Worm (Caenorhabditis elegans): Measurements from ENCODE around the gene fmo-5.

The fmo-5 gene

ce11 chrV:879171-879570 lies 24.3 kb downstream of the fmo-5 start, which contains the start of gene srg-53:
Gene srg-53 (plus strand): TSS chrV:879471.
- TF ChIP-seq hmg-1.1 (GFP tag; IDR thresholded peaks at IDR 0.05) = no peak
- no peak for TF ChIP-seq dmd-8 (GFP tag; IDR thresholded peaks at IDR 0.05)
- no peak for TF ChIP-seq fos-1 (tag; optimal IDR thresholded peaks at IDR 0.05)

- no peak for TF ChIP-seq snpc-1.2 (GFP tag; IDR thresholded peaks at IDR 0.05)
- TF ChIP-seq ztf-11 (tag; optimal IDR thresholded peaks at IDR 0.05) = no peak
- TF ChIP-seq pqm-1 (tag; optimal IDR thresholded peaks at IDR 0.05) = no peak
Measured at ce11 chrV:878567-878966, 24.9 kb downstream of the fmo-5 start, which contains the start of gene T02B11.8. Gene T02B11.8 (minus strand): TSS chrV:878667.

- TF ChIP-seq F10B5.3 (tag; optimal IDR thresholded peaks at IDR 0.05) = no peak
- TF ChIP-seq lin-38 (GFP tag; IDR thresholded peaks at IDR 0.05) = no peak
- TF ChIP-seq gei-8 (GFP tag; optimal IDR thresholded peaks at IDR 0.05) = no peak
- TF ChIP-seq nhr-11 (tag; optimal IDR thresholded peaks at IDR 0.05) = no peak
Measured at ce11 chrV:875945-876344, 27.5 kb downstream of the fmo-5 start, which contains the start of gene T02B11.9. Gene T02B11.9 (plus strand): TSS chrV:876245.

ce11 chrV:871029-871428 lies 32.4 kb downstream of the fmo-5 start, which contains the start of gene T02B11.4:
Gene T02B11.4 (minus strand): TSS chrV:871129.
- TF ChIP-seq nhr-76 (tag; optimal IDR thresholded peaks at IDR 0.05) (no peak), mdl-1 (tag; optimal IDR thresholded peaks at IDR 0.05) (no peak), lsy-2 (tag; optimal IDR thresholded peaks at IDR 0.05) (no peak)

- no peak for TF ChIP-seq ces-1 (GFP tag; optimal IDR thresholded peaks at IDR 0.05)
- TF ChIP-seq arid-1 (GFP tag; conservative IDR thresholded peaks at IDR 0.05) = no peak
- TF ChIP-seq nhr-77 (tag; optimal IDR thresholded peaks at IDR 0.05) = no peak
- TF ChIP-seq unc-130 (GFP tag; optimal IDR thresholded peaks at IDR 0.05) = no peak
- TF ChIP-seq T20F7.1 (GFP tag; optimal IDR thresholded peaks at IDR 0.05) = no peak
- TF ChIP-seq nhr-11 (tag; optimal IDR thresholded peaks at IDR 0.05) = no peak
- no peak for TF ChIP-seq nhr-237 (tag; optimal IDR thresholded peaks at IDR 0.05)
- TF ChIP-seq aha-1 (tag) = no peak
- no peak for TF ChIP-seq madf-5 (GFP tag; IDR thresholded peaks at IDR 0.05)
- TF ChIP-seq Y48G9A.11 (GFP tag; IDR thresholded peaks at IDR 0.05) = no peak
- no peak for TF ChIP-seq sdz-12 (GFP tag; optimal IDR thresholded peaks at IDR 0.05)
- no peak for TF ChIP-seq ctbp-1 (GFP tag; IDR thresholded peaks at IDR 0.05)
- no peak for TF ChIP-seq snpc-4 (tag; optimal IDR thresholded peaks at IDR 0.05)
- no peak for TF ChIP-seq lin-38 (GFP tag; IDR thresholded peaks at IDR 0.05)
- TF ChIP-seq zag-1 (tag; optimal IDR thresholded peaks at IDR 0.05) = no peak
- no peak for TF ChIP-seq nhr-102 (tag; optimal IDR thresholded peaks at IDR 0.05)
- TF ChIP-seq hmg-1.1 (GFP tag; IDR thresholded peaks at IDR 0.05) = no peak
- TF ChIP-seq egl-43 (GFP tag; IDR thresholded peaks at IDR 0.05) = no peak
- no peak for TF ChIP-seq mes-2 (tag; optimal IDR thresholded peaks at IDR 0.05; ENCODE audit: poor library complexity, severe bottlenecking)
Measured at ce11 chrV:866729-867128, 36.7 kb downstream of the fmo-5 start, which contains the start of gene T02B11.3. Gene T02B11.3 (minus strand): TSS chrV:866829.

ce11 chrV:858841-859456 lies 44.5 kb downstream of the fmo-5 start:
- TF ChIP-seq dmd-6 (GFP tag; IDR thresholded peaks at IDR 0.05) (peak; percentile 24; the same call in 1 of the 2 replicates), F26F4.8 (GFP tag; conservative IDR thresholded peaks at IDR 0.05) (peak; percentile 73), pha-4 (GFP tag; IDR thresholded peaks at IDR 0.05) (0 out of 2 replicates have a peak, but pooled peaks have one; percentile 57), pha-4 (tag; optimal IDR thresholded peaks at IDR 0.05) (no peak), dmd-8 (GFP tag; IDR thresholded peaks at IDR 0.05) (no peak), F49E8.2 (tag; optimal IDR thresholded peaks at IDR 0.05; ENCODE audit: borderline replicate concordance) (peak; percentile 8), lim-7 (GFP tag; IDR thresholded peaks at IDR 0.05) (peak; percentile 40; the same call in 1 of the 2 replicates), snpc-4 (tag; optimal IDR thresholded peaks at IDR 0.05) (peak; percentile 80), snpc-1.2 (GFP tag; IDR thresholded peaks at IDR 0.05) (peak; percentile 74), ceh-44 (GFP tag; IDR thresholded peaks at IDR 0.05) (0 out of 2 replicates have a peak, but pooled peaks have one; percentile 25), saeg-2 (GFP tag; IDR thresholded peaks at IDR 0.05) (0 out of 2 replicates have a peak, but pooled peaks have one; percentile 19), lin-15B (tag; optimal IDR thresholded peaks at IDR 0.05) (no peak), vab-7 (GFP tag; IDR thresholded peaks at IDR 0.05) (peak; percentile 48; the same call in 1 of the 2 replicates), arid-1 (GFP tag; conservative IDR thresholded peaks at IDR 0.05) (0 out of 2 replicates have a peak, but pooled peaks have one; percentile 8), lin-1 (GFP tag; IDR thresholded peaks at IDR 0.05) (peak; percentile 44; the same call in 1 of the 2 replicates), madf-5 (GFP tag; IDR thresholded peaks at IDR 0.05) (no peak; a peak in 1 of 4 replicates), mdt-29 (GFP tag; IDR thresholded peaks at IDR 0.05) (peak; percentile 58)

Measured in whole organism, L4 larva.